Worm (Caenorhabditis elegans): Measurements from ENCODE around the gene srbc-54.

- TF ChIP-seq mdl-1 (tag; optimal IDR thresholded peaks at IDR 0.05), result no peak
- no peak for TF ChIP-seq nfya-1 (tag; optimal IDR thresholded peaks at IDR 0.05; ENCODE audit: insufficient read depth)
- TF ChIP-seq nhr-28 (tag; optimal IDR thresholded peaks at IDR 0.05), result no peak
- no peak for TF ChIP-seq unc-62 (GFP tag; optimal IDR thresholded peaks at IDR 0.05)
- TF ChIP-seq nhr-77 (tag; optimal IDR thresholded peaks at IDR 0.05), result no peak
- no peak for TF ChIP-seq unc-39 (tag; optimal IDR thresholded peaks at IDR 0.05)
These were observed 46.0 kb upstream of the srbc-54 start, which contains the start of gene nhr-84 for ce11 chrV:15879508-15879907.

All from whole organism, L3 larva.